Fruit fly (Drosophila melanogaster) whole organism, embryonic: ENCODE measurements around the gene CG4497.

Experiments
- CG17802 ChIP-seq: fragments of 200-800 bp; sonication (Bioruptor generic); optimal IDR thresholded peaks from 2 replicates; lab custom pipeline; 2018; ENCODE audit warnings: missing biosample characterization, mild to moderate bottlenecking, missing genetic modification characterization, moderate library complexity
- CG8765 ChIP-seq: fragments of 200-800 bp; sonication (Bioruptor generic); IDR thresholded peaks from 2 replicates; pipeline ENCODE4 v1.3.6; 2022; ENCODE audit warnings: missing biosample characterization, missing genetic modification characterization
- dmrt99B ChIP-seq: fragments of 200-800 bp; sonication (Bioruptor generic); optimal IDR thresholded peaks from 2 replicates; lab custom pipeline; 2018; ENCODE audit warnings: missing biosample characterization, mild to moderate bottlenecking, missing genetic modification characterization, moderate library complexity
- ewg ChIP-seq: fragments of 200-800 bp; sonication (Bioruptor generic); optimal IDR thresholded peaks from 3 replicates; lab custom pipeline; 2017; ENCODE audit warnings: mild to moderate bottlenecking, missing biosample characterization, missing genetic modification reagents, missing genetic modification characterization

- TF ChIP-seq CG8765 (GFP tag; lab: Robert Waterston, UW) (no peak), dmrt99B (tag; lab: Kevin White, UChicago) (no peak), CG17802 (tag; lab: Kevin White, UChicago) (no peak), ewg (GFP tag; lab: Kevin White, UChicago) (no peak)
Measured at dm6 chr2L:7241499-7241898, 47.1 kb upstream of the CG4497 start.
